Fruit fly (Drosophila melanogaster) whole organism, embryonic: ENCODE data around the gene bark.

Experiments used
- B-H2 ChIP-seq: fragments of 200-800 bp; sonication (Bioruptor generic); optimal IDR thresholded peaks from 2 replicates; lab custom pipeline; 2018; ENCODE audit warnings: missing biosample characterization, mild to moderate bottlenecking, missing genetic modification characterization
- CG11247 ChIP-seq: fragments of 200-800 bp; sonication (Bioruptor generic); IDR thresholded peaks from 2 replicates; pipeline ENCODE4 v1.3.6; 2022; ENCODE audit warnings: missing biosample characterization, missing genetic modification characterization
- CG12391 ChIP-seq: fragments of 200-800 bp; sonication (Bioruptor generic); optimal IDR thresholded peaks from 3 replicates; lab custom pipeline; 2018; ENCODE audit warnings: missing biosample characterization, mild to moderate bottlenecking, missing genetic modification characterization, moderate library complexity
- CG12769 ChIP-seq: fragments of 200-800 bp; sonication (Bioruptor generic); optimal IDR thresholded peaks from 2 replicates; lab custom pipeline; 2019; ENCODE audit warnings: missing biosample characterization, mild to moderate bottlenecking, missing genetic modification characterization, moderate library complexity
- CG12942 ChIP-seq: fragments of 200-800 bp; sonication (Bioruptor generic); optimal IDR thresholded peaks from 3 replicates; lab custom pipeline; 2016; ENCODE audit warnings: missing biosample characterization, missing genetic modification characterization
- CG13424 ChIP-seq: fragments of 200-800 bp; sonication (Bioruptor generic); optimal IDR thresholded peaks from 2 replicates; lab custom pipeline; 2019; ENCODE audit warnings: missing biosample characterization, mild to moderate bottlenecking, missing genetic modification characterization, moderate library complexity
- CG14710 ChIP-seq: fragments of 200-800 bp; sonication (Bioruptor generic); optimal IDR thresholded peaks from 3 replicates; lab custom pipeline; 2019; ENCODE audit warnings: missing biosample characterization, mild to moderate bottlenecking, missing genetic modification characterization, moderate library complexity
- CG15696 ChIP-seq: fragments of 200-800 bp; sonication (Bioruptor generic); optimal IDR thresholded peaks from 2 replicates; lab custom pipeline; 2019; ENCODE audit warnings: missing biosample characterization, mild to moderate bottlenecking, missing genetic modification characterization, moderate library complexity
- CG1603 ChIP-seq: fragments of 200-800 bp; sonication (Bioruptor generic); optimal IDR thresholded peaks from 2 replicates; lab custom pipeline; 2019; ENCODE audit warnings: missing biosample characterization, mild to moderate bottlenecking, missing genetic modification characterization, moderate library complexity
- CG17328 ChIP-seq: fragments of 200-800 bp; sonication (Bioruptor generic); IDR thresholded peaks from 2 replicates; pipeline ENCODE4 v1.3.6; 2022; ENCODE audit warnings: missing biosample characterization, missing genetic modification characterization
- CG17361 ChIP-seq: fragments of 200-800 bp; sonication (Bioruptor generic); IDR thresholded peaks from 3 replicates; pipeline ENCODE4 v1.3.6; 2022; ENCODE audit warnings: missing biosample characterization, missing genetic modification characterization
- CG18262 ChIP-seq: fragments of 200-800 bp; optimal IDR thresholded peaks from 3 replicates; lab custom pipeline; 2019; ENCODE audit warnings: missing biosample characterization, mild to moderate bottlenecking, missing genetic modification characterization, moderate library complexity
- CG2875 ChIP-seq: fragments of 200-800 bp; sonication (Bioruptor generic); optimal IDR thresholded peaks from 2 replicates; lab custom pipeline; 2017; ENCODE audit warnings: missing biosample characterization, mild to moderate bottlenecking, missing genetic modification characterization, missing genetic modification reagents
- CG3065 ChIP-seq: fragments of 200-800 bp; sonication (Bioruptor generic); optimal IDR thresholded peaks from 2 replicates; lab custom pipeline; 2016; ENCODE audit warnings: missing biosample characterization, missing genetic modification characterization
- CG4707 ChIP-seq: fragments of 200-800 bp; sonication (Bioruptor generic); optimal IDR thresholded peaks from 2 replicates; lab custom pipeline; 2018; ENCODE audit warnings: missing biosample characterization, mild to moderate bottlenecking, missing genetic modification characterization, moderate library complexity
- CG6175 ChIP-seq: fragments of 200-800 bp; sonication (Bioruptor generic); IDR thresholded peaks from 3 replicates; pipeline ENCODE4 v1.3.6; 2022; ENCODE audit warnings: missing biosample characterization, missing genetic modification characterization
- CG6272 ChIP-seq: fragments of 200-800 bp; sonication (Bioruptor generic); IDR thresholded peaks from 2 replicates; pipeline ENCODE4 v1.3.6; 2022; ENCODE audit warnings: missing biosample characterization, missing genetic modification characterization
- CG6765 ChIP-seq: fragments of 200-800 bp; sonication (Bioruptor generic); optimal IDR thresholded peaks from 3 replicates; lab custom pipeline; 2017; ENCODE audit warnings: missing biosample characterization, mild to moderate bottlenecking, missing genetic modification characterization
- CG7839 ChIP-seq: fragments of 200-800 bp; sonication (Bioruptor generic); optimal IDR thresholded peaks from 3 replicates; lab custom pipeline; 2018; ENCODE audit warnings: missing biosample characterization, mild to moderate bottlenecking, missing genetic modification characterization, moderate library complexity
- CG7963 ChIP-seq: fragments of 200-800 bp; sonication (Bioruptor generic); IDR thresholded peaks from 3 replicates; pipeline ENCODE4 v1.3.6; 2022; ENCODE audit warnings: missing biosample characterization, missing genetic modification characterization; ENCODE audit not compliant: partially characterized antibody
- CG8359 ChIP-seq: fragments of 200-800 bp; sonication (Bioruptor generic); optimal IDR thresholded peaks from 2 replicates; lab custom pipeline; 2017; ENCODE audit warnings: missing biosample characterization, mild to moderate bottlenecking, missing genetic modification characterization, borderline replicate concordance
- CHES-1-like ChIP-seq: fragments of 200-800 bp; sonication (Bioruptor generic); optimal IDR thresholded peaks from 2 replicates; lab custom pipeline; 2016; ENCODE audit warnings: missing biosample characterization, missing genetic modification characterization
- Chrac-16 ChIP-seq: fragments of 200-800 bp; sonication (Bioruptor generic); optimal IDR thresholded peaks from 3 replicates; lab custom pipeline; 2016; ENCODE audit warnings: missing biosample characterization, missing genetic modification characterization
- Dfd ChIP-seq, 2 experiments: fragments of >200 bp; optimal IDR thresholded peaks; 2 replicates each; lab custom pipeline; 2017; ENCODE audit warnings: missing biosample characterization in 2 of 2, missing genetic modification characterization in 2 of 2
- E2f1 ChIP-seq: fragments of 200-800 bp; sonication (Bioruptor generic); IDR thresholded peaks from 2 replicates; pipeline ENCODE4 v1.3.6; 2022; ENCODE audit warnings: missing biosample characterization, missing genetic modification characterization
- H15 ChIP-seq: fragments of 200-800 bp; sonication (Bioruptor generic); IDR thresholded peaks from 3 replicates; pipeline ENCODE4 v1.3.6; 2022; ENCODE audit warnings: missing biosample characterization, missing genetic modification characterization
- H2.0 ChIP-seq: fragments of 200-800 bp; sonication (Bioruptor generic); IDR thresholded peaks from 2 replicates; pipeline ENCODE4 v1.3.6; 2022; ENCODE audit warnings: missing biosample characterization, missing genetic modification characterization
- HLH54F ChIP-seq: fragments of 200-800 bp; sonication (Bioruptor generic); optimal IDR thresholded peaks from 3 replicates; lab custom pipeline; 2016; ENCODE audit warnings: missing biosample characterization, missing genetic modification characterization
- Neu2 ChIP-seq: fragments of 200-800 bp; sonication (Bioruptor generic); optimal IDR thresholded peaks from 3 replicates; lab custom pipeline; 2016; ENCODE audit warnings: missing biosample characterization, missing genetic modification characterization, borderline replicate concordance
- Poxn ChIP-seq: fragments of 200-800 bp; sonication (Bioruptor generic); IDR thresholded peaks from 2 replicates; pipeline ENCODE4 v1.3.6; 2022; ENCODE audit warnings: missing biosample characterization, missing genetic modification characterization
- az2 ChIP-seq: fragments of 200-800 bp; sonication (Bioruptor generic); optimal IDR thresholded peaks from 3 replicates; lab custom pipeline; 2016; ENCODE audit warnings: missing biosample characterization, missing genetic modification characterization
- bsh ChIP-seq, 2 experiments: fragments of 200-800 bp; sonication (Bioruptor generic); optimal IDR thresholded peaks; 2 replicates each; lab custom pipeline; 2017 to 2018; ENCODE audit warnings: mild to moderate bottlenecking in 2 of 2, missing biosample characterization in 2 of 2, missing genetic modification characterization in 2 of 2, moderate library complexity in 1 of 2
- disco-r ChIP-seq: fragments of 200-800 bp; sonication (Bioruptor generic); optimal IDR thresholded peaks from 2 replicates; lab custom pipeline; 2016; ENCODE audit warnings: missing biosample characterization, missing genetic modification characterization
- ewg ChIP-seq: fragments of 200-800 bp; sonication (Bioruptor generic); optimal IDR thresholded peaks from 3 replicates; lab custom pipeline; 2017; ENCODE audit warnings: mild to moderate bottlenecking, missing biosample characterization, missing genetic modification reagents, missing genetic modification characterization
- fd96Cb ChIP-seq: fragments of 200-800 bp; sonication (Bioruptor generic); optimal IDR thresholded peaks from 2 replicates; lab custom pipeline; 2018; ENCODE audit warnings: missing biosample characterization, mild to moderate bottlenecking, missing genetic modification characterization, moderate library complexity
- gce ChIP-seq: fragments of 200-800 bp; sonication (Bioruptor generic); IDR thresholded peaks from 3 replicates; pipeline ENCODE4 v1.3.6; 2022; ENCODE audit warnings: missing biosample characterization, missing genetic modification characterization
- gcm2 ChIP-seq: fragments of 200-800 bp; sonication (Bioruptor generic); optimal IDR thresholded peaks from 2 replicates; lab custom pipeline; 2016; ENCODE audit warnings: missing biosample characterization, missing genetic modification characterization
- ham ChIP-seq: fragments of 200-800 bp; sonication (Bioruptor generic); IDR thresholded peaks from 2 replicates; pipeline ENCODE4 v1.3.6; 2022; ENCODE audit warnings: missing biosample characterization, missing genetic modification characterization
- her ChIP-seq: fragments of 200-800 bp; sonication (Bioruptor generic); optimal IDR thresholded peaks from 2 replicates; lab custom pipeline; 2016; ENCODE audit warnings: missing biosample characterization, missing genetic modification characterization
- mld ChIP-seq: fragments of 200-800 bp; sonication (Bioruptor generic); IDR thresholded peaks from 3 replicates; pipeline ENCODE4 v1.3.6; 2022; ENCODE audit warnings: missing biosample characterization, missing genetic modification characterization; ENCODE audit not compliant: partially characterized antibody
- nmo ChIP-seq: fragments of 200-800 bp; sonication (Bioruptor generic); optimal IDR thresholded peaks from 2 replicates; lab custom pipeline; 2018; ENCODE audit warnings: missing biosample characterization, mild to moderate bottlenecking, missing genetic modification characterization, moderate library complexity
- p53 ChIP-seq: fragments of 200-800 bp; sonication (Bioruptor generic); optimal IDR thresholded peaks from 2 replicates; lab custom pipeline; 2016; ENCODE audit warnings: missing biosample characterization, missing genetic modification characterization
- phol ChIP-seq: fragments of 200-800 bp; sonication (Bioruptor generic); optimal IDR thresholded peaks from 3 replicates; lab custom pipeline; 2018; ENCODE audit warnings: missing biosample characterization, mild to moderate bottlenecking, missing genetic modification characterization, moderate library complexity
- row ChIP-seq: fragments of 200-800 bp; sonication (Bioruptor generic); IDR thresholded peaks from 3 replicates; pipeline ENCODE4 v1.3.6; 2022; ENCODE audit warnings: missing biosample characterization, missing genetic modification characterization
- sens ChIP-seq: fragments of 200-800 bp; sonication (Bioruptor generic); peaks from one replicate; lab custom pipeline; 2016; ENCODE audit warnings: missing biosample characterization, missing genetic modification characterization
- vvl ChIP-seq: fragments of 200-800 bp; sonication (Bioruptor generic); IDR thresholded peaks from 2 replicates; pipeline ENCODE4 v1.3.6; 2022; ENCODE audit warnings: missing biosample characterization, missing genetic modification characterization
- zf30C ChIP-seq: fragments of 200-800 bp; sonication (Bioruptor generic); optimal IDR thresholded peaks from 3 replicates; lab custom pipeline; 2018; ENCODE audit warnings: missing biosample characterization, mild to moderate bottlenecking, missing genetic modification characterization

The bark gene

dm6 chr2L:3844135-3844534, 57.2 kb downstream of the bark start (continued):
- TF ChIP-seq CG4707 (GFP tag; lab: Kevin White, UChicago) (no peak), Poxn (GFP tag; lab: Robert Waterston, UW) (no peak), H2.0 (GFP tag; lab: Robert Waterston, UW) (peak; percentile 48; the same call in 1 of the 2 replicates), ewg (GFP tag; lab: Kevin White, UChicago) (no peak), mld (GFP tag; lab: Robert Waterston, UW) (no peak), CG6765 (GFP tag; lab: Kevin White, UChicago) (no peak), fd96Cb (tag; lab: Kevin White, UChicago) (no peak), E2f1 (GFP tag; lab: Robert Waterston, UW) (no peak), CG17328 (GFP tag; lab: Robert Waterston, UW) (peak; percentile 32; the same call in 1 of the 2 replicates), bsh (GFP tag; optimal IDR thresholded peaks at IDR 0.05; lab: Kevin White, UChicago) (peak in 1 of 2 experiments; percentile 51), HLH54F (GFP tag; lab: Kevin White, UChicago) (no peak), her (GFP tag; lab: Kevin White, UChicago) (no peak), CG12391 (tag; lab: Kevin White, UChicago) (no peak), CHES-1-like (GFP tag; lab: Kevin White, UChicago) (no peak), CG12769 (tag; lab: Kevin White, UChicago) (no peak), B-H2 (GFP tag; lab: Kevin White, UChicago) (no peak), p53 (GFP tag; lab: Kevin White, UChicago) (no peak), phol (tag; lab: Kevin White, UChicago) (no peak)
- TF ChIP-seq, all 482 proteins: peak for 20

- TF ChIP-seq H15 (GFP tag; lab: Robert Waterston, UW) = no peak
- no peak for TF ChIP-seq vvl
- 0 out of 2 replicates have a peak, but pooled peaks have one; percentile 5 for TF ChIP-seq CG6272 (GFP tag; lab: Robert Waterston, UW)
- TF ChIP-seq CG7963 (GFP tag; lab: Robert Waterston, UW) = no peak
- TF ChIP-seq Chrac-16 (GFP tag; lab: Kevin White, UChicago) = peak; percentile 3
- TF ChIP-seq CG2875 = peak; percentile 5
- TF ChIP-seq CG18262 = peak; percentile 67
- TF ChIP-seq CG13424 (tag; lab: Kevin White, UChicago) = peak; percentile 11
- peak; percentile 23; the same call in 1 of the 2 replicates for TF ChIP-seq CG17328 (GFP tag; lab: Robert Waterston, UW)
- TF ChIP-seq CG3065 = no peak
- no peak for TF ChIP-seq ham
- TF ChIP-seq CG14710 (tag; lab: Kevin White, UChicago) = peak; percentile 42
- TF ChIP-seq Dfd (GFP tag; optimal IDR thresholded peaks at IDR 0.05; lab: Kevin White, UChicago) = no peak
- TF ChIP-seq nmo = peak; percentile 33
- peak; percentile 44 for TF ChIP-seq CG15696 (tag; lab: Kevin White, UChicago)
- TF ChIP-seq CG17361 (GFP tag; lab: Robert Waterston, UW) = peak; percentile 25; the same call in 1 of the 3 replicates
- no peak for TF ChIP-seq CG11247 (GFP tag; lab: Robert Waterston, UW)
- TF ChIP-seq CG1603 (tag; lab: Kevin White, UChicago) = peak; percentile 11
- TF ChIP-seq disco-r (GFP tag; lab: Kevin White, UChicago) = no peak
- TF ChIP-seq gce (GFP tag; lab: Robert Waterston, UW) = no peak
- no peak for TF ChIP-seq CG6175 (GFP tag; lab: Robert Waterston, UW)
- TF ChIP-seq Neu2 (GFP tag; lab: Kevin White, UChicago) = no peak
- TF ChIP-seq gcm2 (GFP tag; lab: Kevin White, UChicago) = no peak
- TF ChIP-seq CG12942 (GFP tag; lab: Kevin White, UChicago) = no peak
- peak; percentile 45 for TF ChIP-seq sens (GFP tag; lab: Kevin White, UChicago)
- TF ChIP-seq bsh (GFP tag; optimal IDR thresholded peaks at IDR 0.05; lab: Kevin White, UChicago) = peak in 1 of 2 experiments; percentile 56
- peak; percentile 47 for TF ChIP-seq row
- TF ChIP-seq zf30C (GFP tag; lab: Kevin White, UChicago) = peak; percentile 62
- peak; percentile 31 for TF ChIP-seq CG7839 (tag; lab: Kevin White, UChicago)
- peak; percentile 8 for TF ChIP-seq az2 (GFP tag; lab: Kevin White, UChicago)
- no peak for TF ChIP-seq CG8359 (GFP tag; lab: Kevin White, UChicago)
Measured at dm6 chr2L:3844898-3845713, 58.1 kb downstream of the bark start.
